Fruit fly (Drosophila melanogaster): ENCODE data around the gene CG14286.

The CG14286 gene

dm6 chr3R:18991721-18992120 lies 32.2 kb upstream of the CG14286 start:
- TF ChIP-seq Myc (optimal IDR thresholded peaks at IDR 0.05) (no peak), Sin3A (optimal IDR thresholded peaks at IDR 0.05) (no peak), insv (optimal IDR thresholded peaks at IDR 0.05) (no peak), ttk (optimal IDR thresholded peaks at IDR 0.05) (no peak)

- TF ChIP-seq psq (optimal IDR thresholded peaks at IDR 0.05) = no peak
- no peak for TF ChIP-seq ttk (optimal IDR thresholded peaks at IDR 0.05)
- TF ChIP-seq h (optimal IDR thresholded peaks at IDR 0.05) = no peak
- no peak for TF ChIP-seq Myc (optimal IDR thresholded peaks at IDR 0.05)
- TF ChIP-seq insv (optimal IDR thresholded peaks at IDR 0.05) = no peak
- TF ChIP-seq Sin3A (optimal IDR thresholded peaks at IDR 0.05) = no peak
Measured at dm6 chr3R:18993159-18993558, 30.7 kb upstream of the CG14286 start.

- TF ChIP-seq psq (optimal IDR thresholded peaks at IDR 0.05) = no peak
- no peak for TF ChIP-seq Myc (optimal IDR thresholded peaks at IDR 0.05)
- no peak for TF ChIP-seq ttk (optimal IDR thresholded peaks at IDR 0.05)
- TF ChIP-seq Sin3A (optimal IDR thresholded peaks at IDR 0.05) = no peak
- TF ChIP-seq h (optimal IDR thresholded peaks at IDR 0.05) = no peak
- TF ChIP-seq insv (optimal IDR thresholded peaks at IDR 0.05) = no peak
Measured at dm6 chr3R:18995556-18996272, 28.2 kb upstream of the CG14286 start.

dm6 chr3R:18997388-18998287 lies 26.3 kb upstream of the CG14286 start:
- TF ChIP-seq psq (optimal IDR thresholded peaks at IDR 0.05) = no peak
- TF ChIP-seq Sin3A (optimal IDR thresholded peaks at IDR 0.05) = no peak
- TF ChIP-seq insv (optimal IDR thresholded peaks at IDR 0.05) = no peak
- no peak for TF ChIP-seq h (optimal IDR thresholded peaks at IDR 0.05)
- no peak for TF ChIP-seq Myc (optimal IDR thresholded peaks at IDR 0.05)
- no peak for TF ChIP-seq ttk (optimal IDR thresholded peaks at IDR 0.05)

dm6 chr3R:18998370-18998769 lies 25.5 kb upstream of the CG14286 start:
- no peak for TF ChIP-seq h (optimal IDR thresholded peaks at IDR 0.05)
- TF ChIP-seq insv (optimal IDR thresholded peaks at IDR 0.05) = no peak
- TF ChIP-seq ttk (optimal IDR thresholded peaks at IDR 0.05) = no peak
- no peak for TF ChIP-seq psq (optimal IDR thresholded peaks at IDR 0.05)
- TF ChIP-seq Sin3A (optimal IDR thresholded peaks at IDR 0.05) = no peak
- no peak for TF ChIP-seq Myc (optimal IDR thresholded peaks at IDR 0.05)

- no peak for TF ChIP-seq Sin3A (optimal IDR thresholded peaks at IDR 0.05)
- TF ChIP-seq ttk (optimal IDR thresholded peaks at IDR 0.05) = no peak
- no peak for TF ChIP-seq h (optimal IDR thresholded peaks at IDR 0.05)
- no peak for TF ChIP-seq insv (optimal IDR thresholded peaks at IDR 0.05)
- no peak for TF ChIP-seq Myc (optimal IDR thresholded peaks at IDR 0.05)
- no peak for TF ChIP-seq psq (optimal IDR thresholded peaks at IDR 0.05)
Measured at dm6 chr3R:18999906-19000451, 23.9 kb upstream of the CG14286 start.

dm6 chr3R:19001701-19002100 lies 22.2 kb upstream of the CG14286 start:
- no peak for TF ChIP-seq ttk (optimal IDR thresholded peaks at IDR 0.05)
- TF ChIP-seq psq (optimal IDR thresholded peaks at IDR 0.05) = no peak
- TF ChIP-seq h (optimal IDR thresholded peaks at IDR 0.05) = no peak
- no peak for TF ChIP-seq insv (optimal IDR thresholded peaks at IDR 0.05)
- no peak for TF ChIP-seq Sin3A (optimal IDR thresholded peaks at IDR 0.05)
- no peak for TF ChIP-seq Myc (optimal IDR thresholded peaks at IDR 0.05)

dm6 chr3R:19010923-19011322 lies 13.0 kb upstream of the CG14286 start:
- TF ChIP-seq h (optimal IDR thresholded peaks at IDR 0.05) (no peak), psq (optimal IDR thresholded peaks at IDR 0.05) (no peak), Myc (optimal IDR thresholded peaks at IDR 0.05) (no peak), insv (optimal IDR thresholded peaks at IDR 0.05) (no peak), ttk (optimal IDR thresholded peaks at IDR 0.05) (no peak), Sin3A (optimal IDR thresholded peaks at IDR 0.05) (no peak)

dm6 chr3R:19011885-19012284 lies 12.0 kb upstream of the CG14286 start:
- TF ChIP-seq insv (optimal IDR thresholded peaks at IDR 0.05) (no peak), psq (optimal IDR thresholded peaks at IDR 0.05) (no peak), h (optimal IDR thresholded peaks at IDR 0.05) (no peak), ttk (optimal IDR thresholded peaks at IDR 0.05) (no peak), Sin3A (optimal IDR thresholded peaks at IDR 0.05) (no peak), Myc (optimal IDR thresholded peaks at IDR 0.05) (no peak)

- no peak for TF ChIP-seq Sin3A (optimal IDR thresholded peaks at IDR 0.05)
- no peak for TF ChIP-seq psq (optimal IDR thresholded peaks at IDR 0.05)
- no peak for TF ChIP-seq Myc (optimal IDR thresholded peaks at IDR 0.05)
- no peak for TF ChIP-seq ttk (optimal IDR thresholded peaks at IDR 0.05)
- TF ChIP-seq insv (optimal IDR thresholded peaks at IDR 0.05) = no peak
Measured at dm6 chr3R:19014027-19014426, 9.9 kb upstream of the CG14286 start.

dm6 chr3R:19014742-19015422 lies 9.0 kb upstream of the CG14286 start:
- TF ChIP-seq Sin3A (optimal IDR thresholded peaks at IDR 0.05) = no peak
- no peak for TF ChIP-seq Myc (optimal IDR thresholded peaks at IDR 0.05)
- TF ChIP-seq h (optimal IDR thresholded peaks at IDR 0.05) = no peak
- no peak for TF ChIP-seq psq (optimal IDR thresholded peaks at IDR 0.05)
- no peak for TF ChIP-seq ttk (optimal IDR thresholded peaks at IDR 0.05)
- no peak for TF ChIP-seq insv (optimal IDR thresholded peaks at IDR 0.05)
